Fruit fly (Drosophila melanogaster) whole organism, pupa: ENCODE results near the gene CG46456.

Source experiments
- CG12605 ChIP-seq: fragments of 200-800 bp; sonication (Bioruptor generic); IDR thresholded peaks from 2 replicates; pipeline ENCODE4 v1.3.6; 2022; ENCODE audit warnings: missing biosample characterization, missing genetic modification characterization
- CG13204 ChIP-seq: fragments of 200-800 bp; sonication (Bioruptor generic); optimal IDR thresholded peaks from 2 replicates; lab custom pipeline; 2018; ENCODE audit warnings: missing biosample characterization, mild to moderate bottlenecking, missing genetic modification characterization, moderate library complexity
- Ets98B ChIP-seq: fragments of 200-800 bp; sonication (Bioruptor generic); IDR thresholded peaks from 2 replicates; pipeline ENCODE4 v1.3.6; 2022; ENCODE audit warnings: missing biosample characterization, missing genetic modification characterization

- TF ChIP-seq CG13204 (GFP tag; lab: Kevin White, UChicago) (no peak), Ets98B (GFP tag; lab: Robert Waterston, UW) (no peak; the same call in 1 of the 2 replicates), CG12605 (GFP tag; lab: Robert Waterston, UW) (no peak)
Observed at dm6 chr3L:5360039-5360988, 5.2 kb upstream of the CG46456 start, which contains the start of gene Cyt-c1.
